Fruit fly (Drosophila melanogaster) whole organism, embryonic: Measurements from ENCODE around the gene roq.
A peak's percentile ranks its signal among the peaks of the same experiment; 100 is the strongest.

Experiments
- Atf3 ChIP-seq: fragments of 200-800 bp; sonication (Bioruptor generic); optimal IDR thresholded peaks from 3 replicates; lab custom pipeline; 2016; ENCODE audit warnings: missing biosample characterization, missing genetic modification characterization
- CG10565 ChIP-seq: fragments of 200-800 bp; sonication (Bioruptor generic); optimal IDR thresholded peaks from 3 replicates; lab custom pipeline; 2016; ENCODE audit warnings: missing biosample characterization, mild to moderate bottlenecking, missing genetic modification characterization
- CG11695 ChIP-seq: fragments of 200-800 bp; sonication (Bioruptor generic); IDR thresholded peaks from 3 replicates; pipeline ENCODE4 v1.3.6; 2022; ENCODE audit warnings: missing biosample characterization, missing genetic modification characterization
- CG12155 ChIP-seq: fragments of 200-800 bp; sonication (Bioruptor generic); optimal IDR thresholded peaks from 3 replicates; lab custom pipeline; 2016; ENCODE audit warnings: missing biosample characterization, missing genetic modification characterization
- CG12769 ChIP-seq: fragments of 200-800 bp; sonication (Bioruptor generic); optimal IDR thresholded peaks from 2 replicates; lab custom pipeline; 2019; ENCODE audit warnings: missing biosample characterization, mild to moderate bottlenecking, missing genetic modification characterization, moderate library complexity
- CG1792 ChIP-seq: fragments of 200-800 bp; sonication (Bioruptor generic); optimal IDR thresholded peaks from 2 replicates; lab custom pipeline; 2016; ENCODE audit warnings: missing biosample characterization, missing genetic modification characterization
- CG18764 ChIP-seq: fragments of 200-800 bp; sonication (Bioruptor generic); optimal IDR thresholded peaks from 3 replicates; lab custom pipeline; 2016; ENCODE audit warnings: missing biosample characterization, missing genetic modification characterization
- CG2116 ChIP-seq: fragments of 200-800 bp; sonication (Bioruptor generic); optimal IDR thresholded peaks from 3 replicates; lab custom pipeline; 2018; ENCODE audit warnings: missing biosample characterization, mild to moderate bottlenecking, missing genetic modification characterization
- CG2202 ChIP-seq: fragments of 200-800 bp; sonication (Bioruptor generic); optimal IDR thresholded peaks from 2 replicates; lab custom pipeline; 2018; ENCODE audit warnings: missing biosample characterization, mild to moderate bottlenecking, missing genetic modification characterization
- CG3065 ChIP-seq: fragments of 200-800 bp; sonication (Bioruptor generic); optimal IDR thresholded peaks from 2 replicates; lab custom pipeline; 2016; ENCODE audit warnings: missing biosample characterization, missing genetic modification characterization
- CG3163 ChIP-seq: fragments of 200-800 bp; sonication (Bioruptor generic); optimal IDR thresholded peaks from 3 replicates; lab custom pipeline; 2016; ENCODE audit warnings: missing biosample characterization, missing genetic modification characterization
- CG3281 ChIP-seq: fragments of 200-800 bp; sonication (Bioruptor generic); optimal IDR thresholded peaks from 3 replicates; lab custom pipeline; 2017; ENCODE audit warnings: missing biosample characterization, mild to moderate bottlenecking, missing genetic modification characterization
- CG33213 ChIP-seq: fragments of 200-800 bp; sonication (Bioruptor generic); optimal IDR thresholded peaks from 3 replicates; lab custom pipeline; 2016; ENCODE audit warnings: missing biosample characterization, missing genetic modification characterization
- CG34224 ChIP-seq: fragments of 200-800 bp; sonication (Bioruptor generic); IDR thresholded peaks from 3 replicates; pipeline ENCODE4 v1.3.6; 2022; ENCODE audit warnings: missing biosample characterization, missing genetic modification characterization; ENCODE audit not compliant: partially characterized antibody
- CG34376 ChIP-seq: fragments of 200-800 bp; sonication (Bioruptor generic); optimal IDR thresholded peaks from 2 replicates; lab custom pipeline; 2018; ENCODE audit warnings: missing biosample characterization, mild to moderate bottlenecking, missing genetic modification characterization
- CG7372 ChIP-seq: fragments of 200-800 bp; sonication (Bioruptor generic); IDR thresholded peaks from 2 replicates; pipeline ENCODE4 v1.3.6; 2022; ENCODE audit warnings: missing biosample characterization, missing genetic modification characterization
- CG8089 ChIP-seq: fragments of 200-800 bp; sonication (Bioruptor generic); optimal IDR thresholded peaks from 3 replicates; lab custom pipeline; 2016; ENCODE audit warnings: missing biosample characterization, missing genetic modification characterization
- Dref ChIP-seq: fragments of 200-800 bp; sonication (Bioruptor generic); IDR thresholded peaks from 2 replicates; pipeline ENCODE4 v1.3.6; 2022; ENCODE audit warnings: missing biosample characterization, missing genetic modification characterization
- Eip74EF ChIP-seq, 2 experiments: fragments of 200-800 bp in 1 of 2; fragments of >200 bp in 1 of 2; sonication (Bioruptor generic) in 1 of 2; optimal IDR thresholded peaks; 2 replicates each; lab custom pipeline; 2017 to 2019; ENCODE audit warnings: missing biosample characterization in 2 of 2, missing genetic modification characterization in 2 of 2, mild to moderate bottlenecking in 1 of 2, moderate library complexity in 1 of 2
- GATAe ChIP-seq: fragments of 200-800 bp; sonication (Bioruptor generic); conservative IDR thresholded peaks from 2 replicates; pipeline ENCODE4 v1.3.6; 2022; ENCODE audit warnings: missing biosample characterization, missing genetic modification characterization
- Gug ChIP-seq: fragments of 200-800 bp; sonication (Bioruptor generic); IDR thresholded peaks from 4 replicates; pipeline ENCODE4 v1.3.6; 2022; ENCODE audit warnings: missing biosample characterization, missing genetic modification characterization
- HmgZ ChIP-seq: fragments of 200-800 bp; sonication (Bioruptor generic); optimal IDR thresholded peaks from 2 replicates; lab custom pipeline; 2018; ENCODE audit warnings: missing biosample characterization, mild to moderate bottlenecking, missing genetic modification characterization
- Hr51 ChIP-seq, 2 experiments: fragments of 200-800 bp; sonication (Bioruptor generic); optimal IDR thresholded peaks; 2 replicates in 1 of 2; 3 replicates in 1 of 2; lab custom pipeline; 2016 to 2018; ENCODE audit warnings: missing biosample characterization in 2 of 2, missing genetic modification characterization in 2 of 2, mild to moderate bottlenecking in 1 of 2, moderate library complexity in 1 of 2
- MBD-R2 ChIP-seq: fragments of 200-800 bp; sonication (Bioruptor generic); IDR thresholded peaks from 2 replicates; pipeline ENCODE4 v1.3.6; 2022; ENCODE audit warnings: missing biosample characterization, missing genetic modification characterization
- MESR4 ChIP-seq: fragments of 200-800 bp; sonication (Bioruptor generic); optimal IDR thresholded peaks from 2 replicates; lab custom pipeline; 2018; ENCODE audit warnings: missing biosample characterization, mild to moderate bottlenecking, missing genetic modification characterization, moderate library complexity
- Nf-YC ChIP-seq: fragments of 200-800 bp; optimal IDR thresholded peaks from 3 replicates; lab custom pipeline; 2019; ENCODE audit warnings: missing biosample characterization, mild to moderate bottlenecking, missing genetic modification characterization, moderate library complexity
- NfI ChIP-seq: fragments of 200-800 bp; sonication (Bioruptor generic); optimal IDR thresholded peaks from 3 replicates; lab custom pipeline; 2018; ENCODE audit warnings: missing biosample characterization, mild to moderate bottlenecking, missing genetic modification characterization, moderate library complexity
- Six4 ChIP-seq: fragments of 200-800 bp; sonication (Bioruptor generic); optimal IDR thresholded peaks from 2 replicates; lab custom pipeline; 2016; ENCODE audit warnings: missing biosample characterization, missing genetic modification characterization
- Trl ChIP-seq, 3 experiments: fragments of >200 bp in 2 of 3; fragments of 200-800 bp in 1 of 3; sonication (Bioruptor generic) in 1 of 3; optimal IDR thresholded peaks; 2 replicates in 1 of 3; 3 replicates in 2 of 3; lab custom pipeline; 2016 to 2017; ENCODE audit warnings: missing biosample characterization in 1 of 3, missing genetic modification characterization in 1 of 3
- Xrp1 ChIP-seq: fragments of 200-800 bp; sonication (Bioruptor generic); IDR thresholded peaks from 2 replicates; pipeline ENCODE4 v1.3.6; 2022; ENCODE audit warnings: missing biosample characterization, missing genetic modification characterization
- amos ChIP-seq: fragments of 200-800 bp; sonication (Bioruptor generic); IDR thresholded peaks from 2 replicates; pipeline ENCODE4 v1.3.6; 2022; ENCODE audit warnings: missing biosample characterization, missing genetic modification characterization; ENCODE audit not compliant: partially characterized antibody
- bcd ChIP-seq: fragments of 200-800 bp; sonication (Bioruptor generic); optimal IDR thresholded peaks from 2 replicates; lab custom pipeline; 2017; ENCODE audit warnings: missing biosample characterization, mild to moderate bottlenecking, missing genetic modification characterization
- caup ChIP-seq: fragments of 200-800 bp; sonication (Bioruptor generic); optimal IDR thresholded peaks from 3 replicates; lab custom pipeline; 2017; ENCODE audit warnings: missing biosample characterization, mild to moderate bottlenecking, missing genetic modification characterization, moderate library complexity; ENCODE audit not compliant: severe bottlenecking
- ci ChIP-seq: fragments of 200-800 bp; sonication (Bioruptor generic); IDR thresholded peaks from 3 replicates; pipeline ENCODE4 v1.3.6; 2022; ENCODE audit warnings: missing biosample characterization, missing genetic modification characterization
- danr ChIP-seq: fragments of 200-800 bp; sonication (Bioruptor generic); IDR thresholded peaks from 2 replicates; pipeline ENCODE4 v1.3.6; 2022; ENCODE audit warnings: missing biosample characterization, missing genetic modification characterization
- dati ChIP-seq: fragments of 200-800 bp; sonication (Bioruptor generic); IDR thresholded peaks from 2 replicates; pipeline ENCODE4 v1.3.6; 2022; ENCODE audit warnings: missing biosample characterization, missing genetic modification characterization
- exex ChIP-seq: fragments of 200-800 bp; sonication (Bioruptor generic); optimal IDR thresholded peaks from 4 replicates; lab custom pipeline; 2018; ENCODE audit warnings: missing biosample characterization, mild to moderate bottlenecking, missing genetic modification characterization, moderate library complexity
- fu2 ChIP-seq: fragments of 200-800 bp; sonication (Bioruptor generic); optimal IDR thresholded peaks from 2 replicates; lab custom pipeline; 2016; ENCODE audit warnings: missing biosample characterization, missing genetic modification characterization
- hbn ChIP-seq: fragments of 200-800 bp; sonication (Bioruptor generic); IDR thresholded peaks from 2 replicates; pipeline ENCODE4 v1.3.6; 2022; ENCODE audit warnings: missing biosample characterization, missing genetic modification characterization; ENCODE audit not compliant: partially characterized antibody
- kay ChIP-seq: fragments of 200-800 bp; sonication (Bioruptor generic); optimal IDR thresholded peaks from 2 replicates; lab custom pipeline; 2016; ENCODE audit warnings: missing biosample characterization, missing genetic modification characterization
- kni ChIP-seq: fragments of 200-800 bp; sonication (Bioruptor generic); optimal IDR thresholded peaks from 3 replicates; lab custom pipeline; 2017; ENCODE audit warnings: mild to moderate bottlenecking, missing biosample characterization, missing genetic modification reagents, missing genetic modification characterization
- sd ChIP-seq: fragments of 200-800 bp; sonication (Bioruptor generic); optimal IDR thresholded peaks from 3 replicates; lab custom pipeline; 2018; ENCODE audit warnings: missing biosample characterization, mild to moderate bottlenecking, missing genetic modification characterization, moderate library complexity
- sna ChIP-seq: fragments of 200-800 bp; sonication (Bioruptor generic); IDR thresholded peaks from 2 replicates; pipeline ENCODE4 v1.3.6; 2022; ENCODE audit warnings: missing biosample characterization, missing genetic modification characterization; ENCODE audit not compliant: partially characterized antibody
- sob ChIP-seq: fragments of 200-800 bp; sonication (Bioruptor generic); IDR thresholded peaks from 2 replicates; pipeline ENCODE4 v1.3.6; 2022; ENCODE audit warnings: missing biosample characterization, missing genetic modification characterization
- ssp ChIP-seq: fragments of 200-800 bp; sonication (Bioruptor generic); IDR thresholded peaks from 2 replicates; pipeline ENCODE4 v1.3.6; 2022; ENCODE audit warnings: missing biosample characterization, missing genetic modification characterization
- tap ChIP-seq: fragments of 200-800 bp; optimal IDR thresholded peaks from 3 replicates; lab custom pipeline; 2019; ENCODE audit warnings: missing biosample characterization, mild to moderate bottlenecking, missing genetic modification characterization, moderate library complexity
- usp ChIP-seq: fragments of >200 bp; optimal IDR thresholded peaks from 2 replicates; lab custom pipeline; 2017; ENCODE audit warnings: missing biosample characterization, missing genetic modification characterization
- wdn ChIP-seq: fragments of 200-800 bp; sonication (Bioruptor generic); IDR thresholded peaks from 2 replicates; pipeline ENCODE4 v1.3.6; 2022; ENCODE audit warnings: missing biosample characterization, missing genetic modification characterization
- wor ChIP-seq: fragments of 200-800 bp; sonication (Bioruptor generic); IDR thresholded peaks from 2 replicates; pipeline ENCODE4 v1.3.6; 2022; ENCODE audit warnings: missing biosample characterization, missing genetic modification characterization

The roq gene

dm6 chr3L:16381184-16381797 lies 2.9 kb upstream of the roq start, which contains the start of gene Agpat4 (continued):
- TF ChIP-seq CG3065 (peak; percentile 1), MBD-R2 (peak; percentile 36; the same call in 1 of the 2 replicates), fu2 (GFP tag; lab: Kevin White, UChicago) (no peak), wor (GFP tag; lab: Robert Waterston, UW) (no peak), CG7372 (GFP tag; lab: Robert Waterston, UW) (no peak), Eip74EF (GFP tag; optimal IDR thresholded peaks at IDR 0.05; lab: Kevin White, UChicago) (peak in 1 of 2 experiments; percentile 81), dati (no peak), HmgZ (peak; percentile 52), CG8089 (GFP tag; lab: Kevin White, UChicago) (no peak), kni (GFP tag; lab: Kevin White, UChicago) (peak; percentile 14), CG2202 (tag; lab: Kevin White, UChicago) (no peak), ci (GFP tag; lab: Robert Waterston, UW) (0 out of 3 replicates have a peak, but pooled peaks have one; percentile 3), CG3281 (no peak), Xrp1 (no peak), CG2116 (peak; percentile 15), CG10565 (GFP tag; lab: Kevin White, UChicago) (no peak), Six4 (GFP tag; lab: Kevin White, UChicago) (no peak), danr (GFP tag; lab: Robert Waterston, UW) (no peak), CG1792 (no peak), sd (tag; lab: Kevin White, UChicago) (peak; percentile 73), wdn (GFP tag; lab: Robert Waterston, UW) (no peak), hbn (no peak), CG34224 (GFP tag; lab: Robert Waterston, UW) (no peak), caup (GFP tag; lab: Kevin White, UChicago) (peak; percentile 2), Atf3 (GFP tag; lab: Kevin White, UChicago) (no peak), amos (GFP tag; lab: Robert Waterston, UW) (peak; percentile 44; the same call in 1 of the 2 replicates), bcd (GFP tag; lab: Kevin White, UChicago) (peak; percentile 7), CG3163 (GFP tag; lab: Kevin White, UChicago) (peak; percentile 30), sna (no peak), exex (peak; percentile 88), kay (GFP tag; lab: Kevin White, UChicago) (no peak), CG11695 (GFP tag; lab: Robert Waterston, UW) (no peak), Hr51 (GFP tag; optimal IDR thresholded peaks at IDR 0.05; lab: Kevin White, UChicago) (no peak), CG34376 (GFP tag; lab: Kevin White, UChicago) (peak; percentile 95), Dref (GFP tag; lab: Robert Waterston, UW) (peak; percentile 42), MESR4 (GFP tag; lab: Kevin White, UChicago) (no peak), Nf-YC (no peak), CG12769 (tag; lab: Kevin White, UChicago) (peak; percentile 12), usp (GFP tag; lab: Kevin White, UChicago) (no peak), tap (no peak), CG33213 (GFP tag; lab: Kevin White, UChicago) (peak; percentile 10), GATAe (GFP tag; lab: Robert Waterston, UW) (peak; percentile 98), Trl (optimal IDR thresholded peaks at IDR 0.05; lab: Kevin White, UChicago) (no peak), Trl (GFP tag; optimal IDR thresholded peaks at IDR 0.05; lab: Kevin White, UChicago) (no peak), ssp (peak; percentile 67), CG18764 (GFP tag; lab: Kevin White, UChicago) (no peak), NfI (no peak), CG12155 (no peak), sob (GFP tag; lab: Robert Waterston, UW) (peak; percentile 4; the same call in 1 of the 2 replicates), Gug (GFP tag; lab: Robert Waterston, UW) (no peak)
